Worm (Caenorhabditis elegans): Measurements from ENCODE around the gene epac-1.

epac-1 gene

DNA sequence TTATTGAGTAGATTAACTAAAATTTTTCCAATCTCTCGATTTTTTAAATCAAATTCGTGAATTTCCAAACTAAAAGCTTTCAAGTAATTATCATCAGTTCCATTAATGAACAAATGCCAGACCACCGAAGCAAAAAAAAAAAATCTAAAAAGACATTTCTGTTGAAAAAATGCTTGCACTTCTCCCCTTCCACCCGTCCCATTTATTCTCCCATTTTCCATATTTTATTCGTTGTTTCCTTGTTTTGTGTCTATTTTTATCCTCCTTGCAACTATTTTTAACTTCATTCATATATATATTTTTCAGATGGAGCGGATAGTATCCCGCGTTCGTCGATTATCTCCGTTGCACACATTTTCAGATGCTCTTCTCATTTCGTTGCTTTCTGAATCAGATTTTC lies at the start of gene epac-1:
TSS of gene epac-1 (plus strand) at position 301 of the 400 bp plus-strand sequence.
- no peak for TF ChIP-seq cnd-1 (tag; optimal IDR thresholded peaks at IDR 0.05)
- no peak for TF ChIP-seq mep-1 (tag; optimal IDR thresholded peaks at IDR 0.05)
- no peak for TF ChIP-seq ces-1 (GFP tag; optimal IDR thresholded peaks at IDR 0.05)
- no peak for TF ChIP-seq bed-3 (GFP tag; optimal IDR thresholded peaks at IDR 0.05)
- no peak for TF ChIP-seq ceh-39 (tag; optimal IDR thresholded peaks at IDR 0.05)
- no peak for TF ChIP-seq ztf-11 (tag; optimal IDR thresholded peaks at IDR 0.05)
- TF ChIP-seq tbx-8 (GFP tag; optimal IDR thresholded peaks at IDR 0.05): no peak
- no peak for TF ChIP-seq lsy-2 (tag; optimal IDR thresholded peaks at IDR 0.05)
- no peak for TF ChIP-seq lin-32 (GFP tag; optimal IDR thresholded peaks at IDR 0.05)
- TF ChIP-seq flh-1 (GFP tag; optimal IDR thresholded peaks at IDR 0.05): no peak
- TF ChIP-seq ham-2 (GFP tag; optimal IDR thresholded peaks at IDR 0.05): no peak
- no peak for TF ChIP-seq pha-4 (tag; optimal IDR thresholded peaks at IDR 0.05)
- TF ChIP-seq elt-3 (tag; optimal IDR thresholded peaks at IDR 0.05): no peak

- no peak for TF ChIP-seq sem-2 (GFP tag; optimal IDR thresholded peaks at IDR 0.05)
- no peak for TF ChIP-seq unc-120 (tag; optimal IDR thresholded peaks at IDR 0.05; ENCODE audit: poor library complexity, severe bottlenecking)
- no peak for TF ChIP-seq drap-1 (GFP tag; optimal IDR thresholded peaks at IDR 0.05)
- TF ChIP-seq lsy-2 (tag; optimal IDR thresholded peaks at IDR 0.05): no peak
- TF ChIP-seq zip-8 (tag; optimal IDR thresholded peaks at IDR 0.05): no peak
- no peak for TF ChIP-seq lin-13 (tag; optimal IDR thresholded peaks at IDR 0.05)
- no peak for TF ChIP-seq ceh-83 (GFP tag; optimal IDR thresholded peaks at IDR 0.05)
- no peak for TF ChIP-seq pha-4 (tag; optimal IDR thresholded peaks at IDR 0.05)
- TF ChIP-seq mls-2 (tag; optimal IDR thresholded peaks at IDR 0.05): no peak
- no peak for TF ChIP-seq bed-3 (GFP tag; optimal IDR thresholded peaks at IDR 0.05)
- no peak for TF ChIP-seq nhr-237 (tag; optimal IDR thresholded peaks at IDR 0.05)
- TF ChIP-seq cnd-1 (tag; optimal IDR thresholded peaks at IDR 0.05): no peak
- TF ChIP-seq ceh-39 (tag; optimal IDR thresholded peaks at IDR 0.05): no peak
- TF ChIP-seq nhr-76 (tag; optimal IDR thresholded peaks at IDR 0.05): no peak
- no peak for TF ChIP-seq mep-1 (tag; optimal IDR thresholded peaks at IDR 0.05)
These were observed 48.3 kb upstream of the epac-1 start, which contains the start of gene K08E5.6 for ce11 chrIII:10140732-10141131. Gene K08E5.6, plus strand, starts transcription at chrIII:10141032.

ce11 chrIII:10146701-10147100 lies 42.3 kb upstream of the epac-1 start, which contains the start of gene K08E5.1:
Gene K08E5.1, minus strand, starts transcription at chrIII:10146801.
- TF ChIP-seq ceh-39 (tag; optimal IDR thresholded peaks at IDR 0.05): no peak

DNA sequence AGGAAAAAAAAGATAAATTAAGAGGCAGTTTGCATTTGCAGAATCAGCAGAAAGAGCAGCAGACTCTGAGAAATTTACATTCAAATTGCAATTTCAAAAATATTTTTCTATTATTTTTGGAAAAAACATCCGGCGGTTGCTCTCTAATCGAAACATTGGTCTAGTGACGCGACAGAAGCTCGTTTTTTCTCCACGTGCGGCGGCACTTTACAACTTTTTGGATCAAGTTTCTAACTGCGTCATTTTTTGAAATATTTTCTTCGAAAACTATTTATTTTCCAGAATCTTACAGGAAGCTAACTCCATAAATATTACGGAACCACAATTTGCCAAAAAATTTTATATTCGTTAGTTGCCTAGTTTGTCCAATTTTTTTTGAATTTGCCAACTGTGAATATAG lies 39.1 kb upstream of the epac-1 start:
- TF ChIP-seq unc-62 (GFP tag; optimal IDR thresholded peaks at IDR 0.05) (no peak), nhr-237 (tag; optimal IDR thresholded peaks at IDR 0.05) (no peak), ceh-43 (GFP tag; optimal IDR thresholded peaks at IDR 0.05) (no peak), sem-2 (GFP tag; optimal IDR thresholded peaks at IDR 0.05) (no peak)

DNA sequence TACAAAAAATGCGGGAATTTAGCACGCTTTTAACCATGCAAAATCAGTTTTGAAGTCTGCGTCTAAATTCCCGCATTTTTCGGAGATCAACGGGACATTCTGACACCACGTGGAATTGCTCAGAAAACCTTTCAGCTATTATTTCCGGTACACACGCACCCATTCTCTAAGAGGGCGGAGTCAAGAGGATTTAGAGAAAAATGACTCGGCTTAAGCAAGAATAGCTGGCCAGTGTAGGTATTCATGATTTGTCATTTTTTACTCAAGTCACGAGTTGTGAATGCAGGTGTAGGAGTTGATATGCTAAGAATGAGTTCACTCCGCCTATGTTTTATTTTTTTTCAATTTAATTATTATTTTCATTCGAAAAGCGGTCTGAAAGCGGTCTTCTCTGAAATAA lies 38.3 kb upstream of the epac-1 start:
- no peak for TF ChIP-seq nhr-76 (tag; optimal IDR thresholded peaks at IDR 0.05)
- no peak for TF ChIP-seq nhr-237 (tag; optimal IDR thresholded peaks at IDR 0.05)
- no peak for TF ChIP-seq flh-1 (GFP tag; optimal IDR thresholded peaks at IDR 0.05)
- no peak for TF ChIP-seq ztf-11 (tag; optimal IDR thresholded peaks at IDR 0.05)
- TF ChIP-seq ces-1 (GFP tag; optimal IDR thresholded peaks at IDR 0.05): no peak
- no peak for TF ChIP-seq nhr-28 (tag; optimal IDR thresholded peaks at IDR 0.05)
- TF ChIP-seq ham-2 (GFP tag; optimal IDR thresholded peaks at IDR 0.05): no peak
- no peak for TF ChIP-seq mls-2 (tag; optimal IDR thresholded peaks at IDR 0.05)
- TF ChIP-seq mab-5 (tag; optimal IDR thresholded peaks at IDR 0.05): no peak
- no peak for TF ChIP-seq drap-1 (GFP tag; optimal IDR thresholded peaks at IDR 0.05)
- TF ChIP-seq nhr-12 (tag; optimal IDR thresholded peaks at IDR 0.05): no peak
- no peak for TF ChIP-seq unc-120 (tag; optimal IDR thresholded peaks at IDR 0.05; ENCODE audit: poor library complexity, severe bottlenecking)
- TF ChIP-seq ceh-39 (tag; optimal IDR thresholded peaks at IDR 0.05): no peak
- TF ChIP-seq cnd-1 (tag; optimal IDR thresholded peaks at IDR 0.05): no peak

DNA sequence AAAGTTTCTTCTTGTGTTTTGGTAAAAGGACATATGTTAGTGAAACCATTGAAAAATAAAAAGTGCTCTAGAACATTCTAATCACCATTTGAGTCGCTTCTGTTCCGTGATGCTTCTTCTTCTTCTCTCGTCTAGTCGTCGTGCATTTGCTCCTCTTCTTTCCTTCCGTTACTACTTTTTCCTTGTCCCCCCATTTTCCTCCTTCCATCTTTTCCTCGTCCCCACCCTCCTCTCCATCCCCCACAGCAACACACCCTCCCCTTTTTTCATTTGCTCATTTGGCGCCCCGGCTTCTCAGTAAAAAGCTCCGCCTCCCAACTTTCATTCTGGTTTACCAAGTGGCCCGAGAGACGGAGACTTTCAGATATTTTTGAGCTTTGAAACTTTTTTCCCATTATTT lies 37.3 kb upstream of the epac-1 start:
- TF ChIP-seq ces-1 (GFP tag; optimal IDR thresholded peaks at IDR 0.05) (peak; percentile 44), unc-120 (tag; optimal IDR thresholded peaks at IDR 0.05; ENCODE audit: poor library complexity, severe bottlenecking) (peak; percentile 16), cnd-1 (tag; optimal IDR thresholded peaks at IDR 0.05) (no peak)

ce11 chrIII:10152495-10152894 lies 36.5 kb upstream of the epac-1 start, which contains the start of gene nac-3:
Gene nac-3, plus strand, starts transcription at chrIII:10152795.
- no peak for TF ChIP-seq lin-13 (tag; optimal IDR thresholded peaks at IDR 0.05)
- no peak for TF ChIP-seq unc-120 (tag; optimal IDR thresholded peaks at IDR 0.05; ENCODE audit: poor library complexity, severe bottlenecking)
- TF ChIP-seq nhr-12 (tag; optimal IDR thresholded peaks at IDR 0.05): no peak
- TF ChIP-seq nhr-76 (tag; optimal IDR thresholded peaks at IDR 0.05): no peak
- TF ChIP-seq snpc-4 (tag; optimal IDR thresholded peaks at IDR 0.05): no peak
- TF ChIP-seq hlh-1 (tag; optimal IDR thresholded peaks at IDR 0.05): no peak
